Worm (Caenorhabditis elegans) whole organism, L2 larva: ENCODE measurements around the gene tsp-5.

Experiments used
- aly-2 ChIP-seq: fragments of 150-350 bp; optimal IDR thresholded peaks from 2 replicates; lab custom pipeline; 2014; ENCODE audit warnings: missing biosample characterization, missing genetic modification characterization
- fos-1 ChIP-seq: fragments of 150-350 bp; optimal IDR thresholded peaks from 2 replicates; lab custom pipeline; 2014; ENCODE audit warnings: missing biosample characterization, missing genetic modification characterization
- lsy-2 ChIP-seq, 2 experiments: fragments of 150-350 bp in 1 of 2; sonication (generic microtip) in 1 of 2; optimal IDR thresholded peaks; 2 replicates each; lab custom pipeline; 2014 to 2017; ENCODE audit warnings: missing biosample characterization in 2 of 2, missing genetic modification characterization in 2 of 2
- nhr-12 ChIP-seq: fragments of 150-350 bp; optimal IDR thresholded peaks from 2 replicates; lab custom pipeline; 2014; ENCODE audit warnings: missing biosample characterization, missing genetic modification characterization
- nhr-25 ChIP-seq: fragments of 150-350 bp; sonication (generic microtip); optimal IDR thresholded peaks from 3 replicates; lab custom pipeline; 2014; ENCODE audit warnings: missing biosample characterization, missing genetic modification characterization
- nhr-77 ChIP-seq: fragments of 150-350 bp; optimal IDR thresholded peaks from 2 replicates; lab custom pipeline; 2014; ENCODE audit warnings: missing biosample characterization, missing genetic modification characterization
- unc-62 ChIP-seq: fragments of 150-350 bp; optimal IDR thresholded peaks from 2 replicates; lab custom pipeline; 2014; ENCODE audit warnings: missing biosample characterization, missing genetic modification reagents, missing genetic modification characterization

ce11 chrIV:13619203-13619602 lies 27.7 kb upstream of the tsp-5 start, which contains the start of gene C08F11.3:
- TF ChIP-seq fos-1 (tag; lab: Kevin White, UChicago): no peak
- TF ChIP-seq lsy-2 (tag; optimal IDR thresholded peaks at IDR 0.05; lab: Kevin White, UChicago): no peak
- no peak for TF ChIP-seq unc-62 (GFP tag; lab: Kevin White, UChicago)
- no peak for TF ChIP-seq nhr-12 (tag; lab: Kevin White, UChicago)
- no peak for TF ChIP-seq nhr-25 (tag; lab: Kevin White, UChicago)
- no peak for TF ChIP-seq nhr-77 (tag; lab: Kevin White, UChicago)
- TF ChIP-seq aly-2 (tag; lab: Kevin White, UChicago): no peak
